Fruit fly (Drosophila melanogaster) whole organism, embryonic: Measurements from ENCODE around the gene CG12522.

Experiments
- CG7745 ChIP-seq: fragments of 200-800 bp; sonication (Bioruptor generic); optimal IDR thresholded peaks from 2 replicates; lab custom pipeline; 2018; ENCODE audit warnings: missing biosample characterization, mild to moderate bottlenecking, missing genetic modification characterization, moderate library complexity
- kay ChIP-seq: fragments of 200-800 bp; sonication (Bioruptor generic); optimal IDR thresholded peaks from 2 replicates; lab custom pipeline; 2016; ENCODE audit warnings: missing biosample characterization, missing genetic modification characterization

- TF ChIP-seq kay (GFP tag; lab: Kevin White, UChicago), result peak; percentile 15
- no peak for TF ChIP-seq CG7745 (tag; lab: Kevin White, UChicago)
These were observed 15.1 kb downstream of the CG12522 start, which contains the start of the genes Ufd1 and NaPi-III for dm6 chr3L:11123088-11123487.
